Worm (Caenorhabditis elegans) whole organism, young adult: ENCODE data around the gene srh-147.

Source experiments
- D2030.7 ChIP-seq: fragments of 200-800 bp; sonication (Bioruptor generic); IDR thresholded peaks from 2 replicates; pipeline ENCODE4 v1.3.6; 2022; ENCODE audit warnings: missing genetic modification reagents, missing genetic modification characterization, missing compliant biosample characterization
- F10E7.11 ChIP-seq: sonication (generic microtip); optimal IDR thresholded peaks from 2 replicates; lab custom pipeline; 2017; ENCODE audit warnings: mild to moderate bottlenecking, missing genetic modification characterization, moderate library complexity, missing compliant biosample characterization
- K11D2.4 ChIP-seq: fragments of 200-800 bp; sonication (Bioruptor generic); IDR thresholded peaks from 2 replicates; pipeline ENCODE4 v1.3.6; 2022; ENCODE audit warnings: missing genetic modification reagents, missing genetic modification characterization, missing compliant biosample characterization
- Y56A3A.18 ChIP-seq: fragments of 200-800 bp; sonication (Bioruptor generic); IDR thresholded peaks from 2 replicates; pipeline ENCODE4 v1.3.6; 2022; ENCODE audit warnings: missing genetic modification reagents, missing genetic modification characterization, missing compliant biosample characterization
- Y95B8A.8 ChIP-seq: fragments of 200-800 bp; sonication (Bioruptor generic); IDR thresholded peaks from 2 replicates; pipeline ENCODE4 v1.3.6; 2022; ENCODE audit warnings: missing genetic modification reagents, missing genetic modification characterization, missing compliant biosample characterization
- akir-1 ChIP-seq: fragments of 200-800 bp; sonication (Bioruptor generic); optimal IDR thresholded peaks from 2 replicates; lab custom pipeline; 2018; ENCODE audit warnings: mild to moderate bottlenecking, missing genetic modification characterization, moderate library complexity, missing compliant biosample characterization
- aptf-2 ChIP-seq: fragments of 200-800 bp; sonication (Bioruptor generic); conservative IDR thresholded peaks from 2 replicates; pipeline ENCODE4 v1.3.6; 2022; ENCODE audit warnings: missing genetic modification reagents, missing genetic modification characterization, missing compliant biosample characterization
- attf-3 ChIP-seq: fragments of 200-800 bp; sonication (Bioruptor generic); conservative IDR thresholded peaks from 2 replicates; pipeline ENCODE4 v1.3.6; 2022; ENCODE audit warnings: missing genetic modification reagents, missing genetic modification characterization, missing compliant biosample characterization
- attf-6 ChIP-seq: fragments of 200-800 bp; sonication (Bioruptor generic); IDR thresholded peaks from 2 replicates; pipeline ENCODE4 v1.3.6; 2022; ENCODE audit warnings: missing genetic modification reagents, missing genetic modification characterization, missing compliant biosample characterization
- ccch-3 ChIP-seq: fragments of 200-800 bp; sonication (Bioruptor generic); optimal IDR thresholded peaks from 2 replicates; lab custom pipeline; 2018; ENCODE audit warnings: mild to moderate bottlenecking, missing genetic modification characterization, missing compliant biosample characterization
- ceh-79 ChIP-seq: sonication (generic microtip); optimal IDR thresholded peaks from 2 replicates; lab custom pipeline; 2017; ENCODE audit warnings: mild to moderate bottlenecking, missing genetic modification characterization, missing compliant biosample characterization
- dpff-1 ChIP-seq: sonication (generic microtip); optimal IDR thresholded peaks from 2 replicates; lab custom pipeline; 2017; ENCODE audit warnings: mild to moderate bottlenecking, missing genetic modification characterization, missing compliant biosample characterization
- efl-1 ChIP-seq: fragments of 150-350 bp; optimal IDR thresholded peaks from 2 replicates; lab custom pipeline; 2014; ENCODE audit warnings: missing biosample characterization, missing genetic modification reagents, missing genetic modification characterization
- ets-4 ChIP-seq: fragments of 200-800 bp; sonication (Bioruptor generic); optimal IDR thresholded peaks from 2 replicates; lab custom pipeline; 2018; ENCODE audit warnings: mild to moderate bottlenecking, missing genetic modification characterization, missing compliant biosample characterization
- lag-1 ChIP-seq: fragments of 200-800 bp; sonication (Bioruptor generic); IDR thresholded peaks from 2 replicates; pipeline ENCODE4 v1.3.6; 2022; ENCODE audit warnings: missing genetic modification reagents, missing genetic modification characterization, missing compliant biosample characterization
- let-607 ChIP-seq, 2 experiments: fragments of 200-800 bp in 1 of 2; sonication (Bioruptor generic) in 1 of 2; sonication (generic microtip) in 1 of 2; optimal IDR thresholded peaks; 2 replicates each; lab custom pipeline; 2016 to 2018; ENCODE audit warnings: mild to moderate bottlenecking in 2 of 2, missing compliant biosample characterization in 2 of 2, missing genetic modification characterization in 2 of 2, moderate library complexity in 2 of 2, missing genotype in 1 of 2
- lin-40 ChIP-seq: sonication (generic microtip); optimal IDR thresholded peaks from 2 replicates; lab custom pipeline; 2016; ENCODE audit warnings: missing genetic modification characterization, mild to moderate bottlenecking, missing compliant biosample characterization, missing genotype, missing genetic modification reagents
- mxl-1 ChIP-seq: sonication (generic microtip); optimal IDR thresholded peaks from 2 replicates; lab custom pipeline; 2016; ENCODE audit warnings: missing genetic modification characterization, missing compliant biosample characterization
- nhr-179 ChIP-seq: sonication (generic microtip); optimal IDR thresholded peaks from 2 replicates; lab custom pipeline; 2016; ENCODE audit warnings: mild to moderate bottlenecking, missing genetic modification characterization, missing compliant biosample characterization
- pbrm-1 ChIP-seq: fragments of 200-800 bp; sonication (Bioruptor generic); IDR thresholded peaks from 2 replicates; pipeline ENCODE4 v1.3.6; 2022; ENCODE audit warnings: missing genetic modification reagents, missing genetic modification characterization, missing compliant biosample characterization
- pha-4 ChIP-seq: fragments of 150-350 bp; sonication (generic microtip); optimal IDR thresholded peaks from 2 replicates; lab custom pipeline; 2014; ENCODE audit warnings: missing biosample characterization, missing genetic modification reagents, missing genetic modification characterization
- rec-8 ChIP-seq, 2 experiments: sonication (generic microtip); optimal IDR thresholded peaks; 2 replicates each; lab custom pipeline; 2016; ENCODE audit warnings: mild to moderate bottlenecking in 2 of 2, missing genetic modification characterization in 2 of 2, missing genetic modification reagents in 2 of 2, missing genotype in 2 of 2, missing biosample characterization in 1 of 2, missing compliant biosample characterization in 1 of 2, moderate library complexity in 1 of 2
- snpc-3.4 ChIP-seq: sonication (generic microtip); optimal IDR thresholded peaks from 2 replicates; lab custom pipeline; 2017; ENCODE audit warnings: missing genetic modification characterization, mild to moderate bottlenecking, missing compliant biosample characterization, antibody characterized with exemption, moderate library complexity, missing genotype, missing genetic modification reagents
- tbp1 ChIP-seq: fragments of 200-800 bp; sonication (Bioruptor generic); optimal IDR thresholded peaks from 2 replicates; lab custom pipeline; 2018; ENCODE audit warnings: mild to moderate bottlenecking, missing genetic modification characterization, missing compliant biosample characterization
- tbx-9 ChIP-seq: sonication (generic microtip); optimal IDR thresholded peaks from 2 replicates; lab custom pipeline; 2016; ENCODE audit warnings: borderline replicate concordance, missing genetic modification characterization, inconsistent platforms, missing compliant biosample characterization
- tlf-1 ChIP-seq: fragments of 200-800 bp; sonication (Bioruptor generic); optimal IDR thresholded peaks from 2 replicates; lab custom pipeline; 2018; ENCODE audit warnings: mild to moderate bottlenecking, missing genetic modification characterization, missing compliant biosample characterization
- unc-130 ChIP-seq: sonication (generic microtip); optimal IDR thresholded peaks from 2 replicates; lab custom pipeline; 2016; ENCODE audit warnings: missing genetic modification reagents, missing genetic modification characterization, missing compliant biosample characterization
- ztf-18 ChIP-seq: sonication (generic microtip); optimal IDR thresholded peaks from 2 replicates; lab custom pipeline; 2016; ENCODE audit warnings: missing genotype, mild to moderate bottlenecking, missing genetic modification characterization, missing compliant biosample characterization
- ztf-28 ChIP-seq: fragments of 200-800 bp; sonication (Bioruptor generic); IDR thresholded peaks from 2 replicates; pipeline ENCODE4 v1.3.6; 2022; ENCODE audit warnings: missing genetic modification reagents, missing genetic modification characterization, missing compliant biosample characterization
- ztf-3 ChIP-seq: fragments of 200-800 bp; sonication (Bioruptor generic); optimal IDR thresholded peaks from 2 replicates; lab custom pipeline; 2018; ENCODE audit warnings: mild to moderate bottlenecking, missing genetic modification characterization, missing compliant biosample characterization

The srh-147 gene

ce11 chrV:15841095-15841494, 9.0 kb downstream of the srh-147 start, which contains the start of gene srh-149 (continued):
- TF ChIP-seq dpff-1 (no peak), snpc-3.4 (tag; lab: Kevin White, UChicago) (no peak)

- no peak for TF ChIP-seq F10E7.11 (tag; lab: Kevin White, UChicago)
- TF ChIP-seq D2030.7: no peak
- no peak for TF ChIP-seq attf-3 (GFP tag; lab: Robert Waterston, UW)
- no peak for TF ChIP-seq pbrm-1 (GFP tag; lab: Robert Waterston, UW)
- TF ChIP-seq efl-1 (GFP tag; lab: Kevin White, UChicago): no peak
- TF ChIP-seq ztf-18 (tag; lab: Kevin White, UChicago): no peak
- no peak for TF ChIP-seq attf-6 (GFP tag; lab: Robert Waterston, UW)
- TF ChIP-seq lag-1: no peak
- no peak for TF ChIP-seq mxl-1 (tag; lab: Kevin White, UChicago)
- no peak for TF ChIP-seq let-607 (tag; optimal IDR thresholded peaks at IDR 0.05; lab: Kevin White, UChicago)
- no peak for TF ChIP-seq nhr-179 (tag; lab: Kevin White, UChicago)
- TF ChIP-seq, all 124 proteins: peak for 0
These were observed 16.5 kb downstream of the srh-147 start, which contains the start of gene srbc-54 for ce11 chrV:15833622-15834021. Gene srbc-54, minus strand, starts transcription at chrV:15833722.

ce11 chrV:15831586-15831985, 18.5 kb downstream of the srh-147 start, which contains the start of gene srbc-56:
Gene srbc-56, minus strand, starts transcription at chrV:15831686.
- TF ChIP-seq ets-4 (GFP tag; lab: Kevin White, UChicago): no peak
- no peak for TF ChIP-seq ccch-3 (GFP tag; lab: Kevin White, UChicago)
- no peak for TF ChIP-seq ceh-79 (tag; lab: Kevin White, UChicago)
- TF ChIP-seq dpff-1: no peak
- no peak for TF ChIP-seq tlf-1 (GFP tag; lab: Kevin White, UChicago)
- no peak for TF ChIP-seq tbx-9 (tag; lab: Kevin White, UChicago)
- TF ChIP-seq Y95B8A.8 (GFP tag; lab: Robert Waterston, UW): no peak
- no peak for TF ChIP-seq mxl-1 (tag; lab: Kevin White, UChicago)
- TF ChIP-seq K11D2.4 (GFP tag; lab: Robert Waterston, UW): no peak
- no peak for TF ChIP-seq rec-8 (tag; optimal IDR thresholded peaks at IDR 0.05; lab: Kevin White, UChicago)
- no peak for TF ChIP-seq pha-4 (tag; lab: Kevin White, UChicago)
- TF ChIP-seq Y56A3A.18 (GFP tag; lab: Robert Waterston, UW): no peak

- TF ChIP-seq aptf-2 (GFP tag; lab: Robert Waterston, UW) (no peak), tbp1 (GFP tag; lab: Kevin White, UChicago) (no peak), unc-130 (GFP tag; lab: Kevin White, UChicago) (no peak), akir-1 (GFP tag; lab: Kevin White, UChicago) (no peak), lin-40 (tag; lab: Kevin White, UChicago) (no peak), ztf-3 (GFP tag; lab: Kevin White, UChicago) (no peak)
These were observed 20.2 kb downstream of the srh-147 start, which contains the start of gene srbc-55 for ce11 chrV:15829907-15830306. Gene srbc-55, minus strand, starts transcription at chrV:15830007.

DNA sequence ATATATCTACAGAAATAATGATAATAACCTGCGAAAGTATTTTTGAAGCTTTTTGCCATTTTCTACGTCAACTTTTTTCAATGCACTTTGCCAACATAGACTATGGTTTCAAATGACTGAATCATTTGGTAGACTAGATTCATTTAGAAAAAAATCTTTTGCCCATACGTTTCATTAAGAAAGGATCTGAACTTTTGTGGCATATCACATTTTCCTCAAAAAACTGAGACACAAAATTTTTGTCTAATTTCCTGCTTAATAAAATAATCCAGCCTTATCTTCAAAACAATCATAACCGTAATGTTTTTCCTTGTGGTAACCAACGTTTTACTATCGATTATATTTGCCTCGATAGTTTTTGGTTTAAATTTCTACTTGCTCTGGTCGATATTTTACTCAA, 24.0 kb downstream of the srh-147 start, which contains the start of gene srbc-51:
srbc-51 (plus strand) TSS at position 301 of the 400 bp plus-strand sequence.
- TF ChIP-seq dpff-1: no peak
- no peak for TF ChIP-seq ztf-28 (GFP tag; lab: Robert Waterston, UW)
